Fruit fly (Drosophila melanogaster) whole organism, embryonic: ENCODE data around the gene Gr97a.

Experiments
- Aef1 ChIP-seq: fragments of 200-800 bp; sonication (Bioruptor generic); IDR thresholded peaks from 3 replicates; pipeline ENCODE4 v1.3.6; 2022; ENCODE audit warnings: missing biosample characterization, missing genetic modification characterization
- Antp ChIP-seq: fragments of 200-800 bp; sonication (Bioruptor generic); optimal IDR thresholded peaks from 3 replicates; lab custom pipeline; 2016; ENCODE audit warnings: missing biosample characterization, missing genetic modification characterization
- Awh ChIP-seq: fragments of 200-800 bp; sonication (Bioruptor generic); IDR thresholded peaks from 2 replicates; pipeline ENCODE4, ENCODE4 v1.3.6; 2022; ENCODE audit warnings: missing biosample characterization, missing genetic modification characterization
- B-H1 ChIP-seq: fragments of 200-800 bp; sonication (Bioruptor generic); IDR thresholded peaks from 3 replicates; pipeline ENCODE4 v1.3.6; 2022; ENCODE audit warnings: missing biosample characterization, missing genetic modification characterization
- B-H2 ChIP-seq: fragments of 200-800 bp; sonication (Bioruptor generic); optimal IDR thresholded peaks from 2 replicates; lab custom pipeline; 2018; ENCODE audit warnings: missing biosample characterization, mild to moderate bottlenecking, missing genetic modification characterization
- CG10366 ChIP-seq: fragments of 200-800 bp; sonication (Bioruptor generic); IDR thresholded peaks from 2 replicates; pipeline ENCODE4 v1.3.6; 2022; ENCODE audit warnings: missing biosample characterization, missing genetic modification characterization
- CG10565 ChIP-seq: fragments of 200-800 bp; sonication (Bioruptor generic); optimal IDR thresholded peaks from 3 replicates; lab custom pipeline; 2016; ENCODE audit warnings: missing biosample characterization, mild to moderate bottlenecking, missing genetic modification characterization
- CG12299 ChIP-seq: fragments of 200-800 bp; sonication (Bioruptor generic); optimal IDR thresholded peaks from 2 replicates; lab custom pipeline; 2018; ENCODE audit warnings: missing biosample characterization, mild to moderate bottlenecking, missing genetic modification characterization
- CG12942 ChIP-seq: fragments of 200-800 bp; sonication (Bioruptor generic); optimal IDR thresholded peaks from 3 replicates; lab custom pipeline; 2016; ENCODE audit warnings: missing biosample characterization, missing genetic modification characterization
- CG13287 ChIP-seq: fragments of 200-800 bp; sonication (Bioruptor generic); IDR thresholded peaks from 2 replicates; pipeline ENCODE4 v1.3.6; 2022; ENCODE audit warnings: missing biosample characterization, missing genetic modification characterization; ENCODE audit not compliant: partially characterized antibody
- CG14014 ChIP-seq: fragments of 200-800 bp; sonication (Bioruptor generic); IDR thresholded peaks from 2 replicates; pipeline ENCODE4 v1.3.6; 2022; ENCODE audit warnings: missing biosample characterization, missing genetic modification characterization
- CG14965 ChIP-seq: fragments of 200-800 bp; sonication (Bioruptor generic); optimal IDR thresholded peaks from 2 replicates; lab custom pipeline; 2016; ENCODE audit warnings: missing biosample characterization, missing genetic modification characterization, borderline replicate concordance
- CG15479 ChIP-seq: fragments of 200-800 bp; sonication (Bioruptor generic); optimal IDR thresholded peaks from 3 replicates; lab custom pipeline; 2019; ENCODE audit warnings: missing biosample characterization, mild to moderate bottlenecking, missing genetic modification characterization, moderate library complexity
- CG17802 ChIP-seq: fragments of 200-800 bp; sonication (Bioruptor generic); optimal IDR thresholded peaks from 2 replicates; lab custom pipeline; 2018; ENCODE audit warnings: missing biosample characterization, mild to moderate bottlenecking, missing genetic modification characterization, moderate library complexity
- CG18011 ChIP-seq: fragments of 200-800 bp; sonication (Bioruptor generic); optimal IDR thresholded peaks from 2 replicates; lab custom pipeline; 2017; ENCODE audit warnings: missing biosample characterization, missing genetic modification characterization, mild to moderate bottlenecking, moderate library complexity, missing genotype
- CG2875 ChIP-seq: fragments of 200-800 bp; sonication (Bioruptor generic); optimal IDR thresholded peaks from 2 replicates; lab custom pipeline; 2017; ENCODE audit warnings: missing biosample characterization, mild to moderate bottlenecking, missing genetic modification characterization, missing genetic modification reagents
- CG30403 ChIP-seq: fragments of 200-800 bp; sonication (Bioruptor generic); optimal IDR thresholded peaks from 3 replicates; lab custom pipeline; 2016; ENCODE audit warnings: missing biosample characterization, missing genetic modification characterization
- CG3065 ChIP-seq: fragments of 200-800 bp; sonication (Bioruptor generic); optimal IDR thresholded peaks from 2 replicates; lab custom pipeline; 2016; ENCODE audit warnings: missing biosample characterization, missing genetic modification characterization
- CG31365 ChIP-seq: fragments of 200-800 bp; sonication (Bioruptor generic); optimal IDR thresholded peaks from 2 replicates; lab custom pipeline; 2018; ENCODE audit warnings: missing biosample characterization, mild to moderate bottlenecking, missing genetic modification characterization
- CG3281 ChIP-seq: fragments of 200-800 bp; sonication (Bioruptor generic); optimal IDR thresholded peaks from 3 replicates; lab custom pipeline; 2017; ENCODE audit warnings: missing biosample characterization, mild to moderate bottlenecking, missing genetic modification characterization
- CG4730 ChIP-seq: fragments of 200-800 bp; sonication (Bioruptor generic); IDR thresholded peaks from 2 replicates; pipeline ENCODE4 v1.3.6; 2022; ENCODE audit warnings: missing biosample characterization, missing genetic modification characterization
- CG7357 ChIP-seq: fragments of 200-800 bp; sonication (Bioruptor generic); IDR thresholded peaks from 3 replicates; pipeline ENCODE4 v1.3.6; 2022; ENCODE audit warnings: missing biosample characterization, missing genetic modification characterization
- CG7372 ChIP-seq: fragments of 200-800 bp; sonication (Bioruptor generic); IDR thresholded peaks from 2 replicates; pipeline ENCODE4 v1.3.6; 2022; ENCODE audit warnings: missing biosample characterization, missing genetic modification characterization
- CG7963 ChIP-seq: fragments of 200-800 bp; sonication (Bioruptor generic); IDR thresholded peaks from 3 replicates; pipeline ENCODE4 v1.3.6; 2022; ENCODE audit warnings: missing biosample characterization, missing genetic modification characterization; ENCODE audit not compliant: partially characterized antibody
- CG8388 ChIP-seq: fragments of 200-800 bp; sonication (Bioruptor generic); optimal IDR thresholded peaks from 2 replicates; lab custom pipeline; 2019; ENCODE audit warnings: missing biosample characterization, mild to moderate bottlenecking, missing genetic modification characterization, moderate library complexity
- Dip3 ChIP-seq: fragments of 200-800 bp; sonication (Bioruptor generic); optimal IDR thresholded peaks from 3 replicates; lab custom pipeline; 2016; ENCODE audit warnings: missing biosample characterization, missing genetic modification characterization
- Drgx ChIP-seq: fragments of 200-800 bp; sonication (Bioruptor generic); IDR thresholded peaks from 2 replicates; pipeline ENCODE4 v1.3.6; 2022; ENCODE audit warnings: missing biosample characterization, missing genetic modification characterization
- Fer2 ChIP-seq: fragments of 200-800 bp; sonication (Bioruptor generic); optimal IDR thresholded peaks from 2 replicates; lab custom pipeline; 2018; ENCODE audit warnings: missing biosample characterization, mild to moderate bottlenecking, missing genetic modification characterization, moderate library complexity
- Gug ChIP-seq: fragments of 200-800 bp; sonication (Bioruptor generic); IDR thresholded peaks from 4 replicates; pipeline ENCODE4 v1.3.6; 2022; ENCODE audit warnings: missing biosample characterization, missing genetic modification characterization
- HmgZ ChIP-seq: fragments of 200-800 bp; sonication (Bioruptor generic); optimal IDR thresholded peaks from 2 replicates; lab custom pipeline; 2018; ENCODE audit warnings: missing biosample characterization, mild to moderate bottlenecking, missing genetic modification characterization
- Hr3 ChIP-seq: fragments of 200-800 bp; sonication (Bioruptor generic); optimal IDR thresholded peaks from 3 replicates; lab custom pipeline; 2016; ENCODE audit warnings: missing biosample characterization, missing genetic modification characterization
- Hr78 ChIP-seq, 2 experiments: fragments of 200-800 bp in 1 of 2; fragments of >200 bp in 1 of 2; sonication (Bioruptor generic) in 1 of 2; optimal IDR thresholded peaks; 2 replicates each; lab custom pipeline; 2017 to 2019; ENCODE audit warnings: missing biosample characterization in 2 of 2, missing genetic modification characterization in 2 of 2, mild to moderate bottlenecking in 1 of 2, moderate library complexity in 1 of 2
- Lhr ChIP-seq: fragments of 200-800 bp; sonication (Bioruptor generic); optimal IDR thresholded peaks from 3 replicates; lab custom pipeline; 2017; ENCODE audit warnings: mild to moderate bottlenecking, missing biosample characterization, missing genetic modification reagents, missing genetic modification characterization
- Lpt ChIP-seq: fragments of >200 bp; optimal IDR thresholded peaks from 2 replicates; lab custom pipeline; 2018; ENCODE audit warnings: missing biosample characterization, missing genetic modification characterization
- Myb ChIP-seq: fragments of 200-800 bp; sonication (Bioruptor generic); optimal IDR thresholded peaks from 2 replicates; lab custom pipeline; 2016; ENCODE audit warnings: missing biosample characterization, missing genetic modification characterization
- NC2β ChIP-seq: fragments of 200-800 bp; sonication (Bioruptor generic); optimal IDR thresholded peaks from 2 replicates; lab custom pipeline; 2016; ENCODE audit warnings: missing biosample characterization, missing genetic modification characterization
- NFAT ChIP-seq: fragments of 200-800 bp; sonication (Bioruptor generic); IDR thresholded peaks from 2 replicates; pipeline ENCODE4 v1.3.6; 2022; ENCODE audit warnings: missing biosample characterization, missing genetic modification characterization
- Pdp1 ChIP-seq, 2 experiments: fragments of 200-800 bp; sonication (Bioruptor generic); optimal IDR thresholded peaks; 3 replicates each; lab custom pipeline; 2016; ENCODE audit warnings: missing biosample characterization in 2 of 2, missing genetic modification characterization in 2 of 2, mild to moderate bottlenecking in 1 of 2, moderate library complexity in 1 of 2
- Rx ChIP-seq: fragments of 200-800 bp; sonication (Bioruptor generic); IDR thresholded peaks from 2 replicates; pipeline ENCODE4 v1.3.6; 2022; ENCODE audit warnings: missing biosample characterization, missing genetic modification characterization
- Scr ChIP-seq: fragments of 200-800 bp; sonication (Bioruptor generic); IDR thresholded peaks from 2 replicates; pipeline ENCODE4 v1.3.6; 2022; ENCODE audit warnings: missing biosample characterization, missing genetic modification characterization; ENCODE audit not compliant: partially characterized antibody
- YL-1 ChIP-seq: fragments of 200-800 bp; sonication (Bioruptor generic); optimal IDR thresholded peaks from 3 replicates; lab custom pipeline; 2017; ENCODE audit warnings: missing biosample characterization, mild to moderate bottlenecking, missing genetic modification characterization
- da ChIP-seq: fragments of 200-800 bp; sonication (Bioruptor generic); optimal IDR thresholded peaks from 2 replicates; lab custom pipeline; 2016; ENCODE audit warnings: missing biosample characterization, missing genetic modification characterization
- esg ChIP-seq: fragments of 200-800 bp; sonication (Bioruptor generic); conservative IDR thresholded peaks from 2 replicates; pipeline ENCODE4 v1.3.6; 2022; ENCODE audit warnings: missing biosample characterization, missing genetic modification characterization
- fru ChIP-seq: fragments of >200 bp; optimal IDR thresholded peaks from 2 replicates; lab custom pipeline; 2017
- ham ChIP-seq: fragments of 200-800 bp; sonication (Bioruptor generic); IDR thresholded peaks from 2 replicates; pipeline ENCODE4 v1.3.6; 2022; ENCODE audit warnings: missing biosample characterization, missing genetic modification characterization
- kni ChIP-seq: fragments of 200-800 bp; sonication (Bioruptor generic); optimal IDR thresholded peaks from 3 replicates; lab custom pipeline; 2017; ENCODE audit warnings: mild to moderate bottlenecking, missing biosample characterization, missing genetic modification reagents, missing genetic modification characterization
- lbe ChIP-seq: fragments of 200-800 bp; sonication (Bioruptor generic); optimal IDR thresholded peaks from 2 replicates; lab custom pipeline; 2016; ENCODE audit warnings: missing biosample characterization, mild to moderate bottlenecking, missing genetic modification characterization
- mirr ChIP-seq: fragments of 200-800 bp; sonication (Bioruptor generic); optimal IDR thresholded peaks from 3 replicates; lab custom pipeline; 2018; ENCODE audit warnings: missing biosample characterization, mild to moderate bottlenecking, missing genetic modification characterization
- oc ChIP-seq: fragments of 200-800 bp; sonication (Bioruptor generic); optimal IDR thresholded peaks from 2 replicates; lab custom pipeline; 2018; ENCODE audit warnings: missing biosample characterization, mild to moderate bottlenecking, missing genetic modification characterization, moderate library complexity
- pan ChIP-seq, 4 experiments: fragments of >200 bp in 3 of 4; fragments of 200-800 bp in 1 of 4; sonication (Bioruptor generic) in 1 of 4; optimal IDR thresholded peaks in 3 of 4; IDR thresholded peaks in 1 of 4; 2 replicates each; pipeline versions ENCODE4 v1.3.6 to Lab custom; 2017 to 2022; ENCODE audit warnings: missing biosample characterization in 2 of 4, missing genetic modification characterization in 2 of 4, mixed read lengths in 1 of 4
- pfk ChIP-seq: fragments of 200-800 bp; sonication (Bioruptor generic); optimal IDR thresholded peaks from 2 replicates; lab custom pipeline; 2018; ENCODE audit warnings: missing biosample characterization, mild to moderate bottlenecking, missing genetic modification characterization, moderate library complexity

The Gr97a gene

DNA sequence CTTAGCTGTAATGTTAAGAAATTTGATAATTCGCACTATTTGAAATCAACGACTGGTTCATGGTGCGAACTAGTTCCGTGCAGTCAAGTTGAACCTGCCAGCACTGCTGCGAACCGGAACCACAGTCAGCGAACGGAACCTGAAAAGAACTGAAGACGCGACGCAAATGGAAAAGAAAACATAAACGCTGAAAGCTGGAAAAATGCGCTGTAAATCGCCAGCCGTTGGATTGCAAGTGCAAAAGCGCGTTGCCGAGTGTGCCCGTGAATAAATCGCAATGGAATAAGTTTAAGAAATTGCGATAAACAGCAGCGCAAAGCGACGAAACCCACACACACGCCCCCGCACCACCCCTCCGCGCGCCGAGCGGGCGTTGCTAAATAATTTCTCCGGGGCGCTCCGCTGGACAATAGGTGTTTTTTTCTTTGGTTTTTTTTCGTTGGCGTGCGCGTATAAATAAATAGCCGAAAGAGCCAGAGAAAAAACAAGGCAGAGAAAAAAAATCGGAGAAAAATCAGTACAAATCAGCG lies 574 bp upstream of the Gr97a start, which contains the start of gene CG5521 (continued):
- TF ChIP-seq CG18011 (no peak), CG7372 (GFP tag; lab: Robert Waterston, UW) (no peak), CG14965 (GFP tag; lab: Kevin White, UChicago) (no peak), Drgx (GFP tag; lab: Robert Waterston, UW) (no peak), NC2β (no peak), CG3281 (GFP tag; lab: Kevin White, UChicago) (peak; percentile 30), CG7963 (GFP tag; lab: Robert Waterston, UW) (0 out of 3 replicates have a peak, but pooled peaks have one; percentile 43), CG4730 (GFP tag; lab: Robert Waterston, UW) (no peak), Dip3 (no peak), B-H1 (GFP tag; lab: Robert Waterston, UW) (no peak), HmgZ (tag; lab: Kevin White, UChicago) (peak; percentile 7), mirr (GFP tag; lab: Kevin White, UChicago) (no peak), Antp (GFP tag; lab: Kevin White, UChicago) (no peak), da (GFP tag; lab: Kevin White, UChicago) (no peak), CG12299 (tag; lab: Kevin White, UChicago) (no peak), Rx (GFP tag; lab: Robert Waterston, UW) (no peak), Scr (GFP tag; lab: Robert Waterston, UW) (peak; percentile 45), B-H2 (GFP tag; lab: Kevin White, UChicago) (no peak), pan (optimal IDR thresholded peaks at IDR 0.05; lab: Kevin White, UChicago) (no peak), pan (GFP tag; optimal IDR thresholded peaks at IDR 0.05 in 1 of 2, IDR thresholded peaks at IDR 0.05 in 1 of 2) (no peak), YL-1 (peak; percentile 76), CG12942 (no peak), Lhr (GFP tag; lab: Kevin White, UChicago) (no peak), fru (lab: Kevin White, UChicago) (no peak), CG3065 (GFP tag; lab: Kevin White, UChicago) (no peak), CG31365 (no peak), NFAT (no peak), CG8388 (no peak), CG10565 (GFP tag; lab: Kevin White, UChicago) (no peak), Hr3 (no peak), CG17802 (tag; lab: Kevin White, UChicago) (no peak), CG10366 (GFP tag; lab: Robert Waterston, UW) (no peak), CG30403 (GFP tag; lab: Kevin White, UChicago) (no peak), CG14014 (GFP tag; lab: Robert Waterston, UW) (no peak), Pdp1 (GFP tag; optimal IDR thresholded peaks at IDR 0.05; lab: Kevin White, UChicago) (no peak), CG15479 (no peak), Lpt (GFP tag; lab: Kevin White, UChicago) (no peak), Myb (GFP tag; lab: Kevin White, UChicago) (peak; percentile 88), Gug (no peak), pfk (no peak), kni (no peak), oc (tag; lab: Kevin White, UChicago) (no peak), Fer2 (tag; lab: Kevin White, UChicago) (no peak), CG13287 (GFP tag; lab: Robert Waterston, UW) (peak; percentile 56), CG2875 (GFP tag; lab: Kevin White, UChicago) (no peak), Hr78 (GFP tag; optimal IDR thresholded peaks at IDR 0.05; lab: Kevin White, UChicago) (no peak), Awh (GFP tag; lab: Robert Waterston, UW) (no peak), lbe (no peak), ham (GFP tag; lab: Robert Waterston, UW) (no peak), esg (GFP tag; lab: Robert Waterston, UW) (no peak), Aef1 (GFP tag; lab: Robert Waterston, UW) (no peak), CG7357 (GFP tag; lab: Robert Waterston, UW) (no peak)
